Worm (Caenorhabditis elegans) whole organism, L2 larva: ENCODE results near the gene lips-12.

ENCODE experiments used
- aly-2 ChIP-seq: fragments of 150-350 bp; optimal IDR thresholded peaks from 2 replicates; lab custom pipeline; 2014; ENCODE audit warnings: missing biosample characterization, missing genetic modification characterization
- lin-13 ChIP-seq: fragments of 150-350 bp; optimal IDR thresholded peaks from 2 replicates; lab custom pipeline; 2014; ENCODE audit warnings: missing biosample characterization, missing genetic modification reagents, missing genetic modification characterization
- unc-62 ChIP-seq: fragments of 150-350 bp; optimal IDR thresholded peaks from 2 replicates; lab custom pipeline; 2014; ENCODE audit warnings: missing biosample characterization, missing genetic modification reagents, missing genetic modification characterization
- ztf-11 ChIP-seq: sonication (generic microtip); optimal IDR thresholded peaks from 2 replicates; lab custom pipeline; 2017; ENCODE audit warnings: missing biosample characterization, missing genetic modification characterization

ce11 chrII:1132750-1133149 is 18.7 kb upstream of the lips-12 start:
- TF ChIP-seq aly-2 (tag; lab: Kevin White, UChicago) (no peak), unc-62 (GFP tag; lab: Kevin White, UChicago) (no peak), ztf-11 (tag; lab: Kevin White, UChicago) (no peak), lin-13 (GFP tag; lab: Kevin White, UChicago) (no peak)
